Fruit fly (Drosophila melanogaster) whole organism, embryonic: ENCODE results near the gene Cdc23.
A peak's percentile ranks its signal among the peaks of the same experiment; 100 is the strongest.

Experiments
- Abd-B ChIP-seq: fragments of 200-800 bp; sonication (Bioruptor generic); optimal IDR thresholded peaks from 2 replicates; lab custom pipeline; 2018; ENCODE audit warnings: missing biosample characterization, mild to moderate bottlenecking, missing genetic modification characterization, moderate library complexity
- Asciz ChIP-seq: fragments of 200-800 bp; sonication (Bioruptor generic); optimal IDR thresholded peaks from 2 replicates; lab custom pipeline; 2017; ENCODE audit warnings: missing biosample characterization, mild to moderate bottlenecking, missing genetic modification characterization, missing genetic modification reagents
- CG10209 ChIP-seq: fragments of 200-800 bp; sonication (Bioruptor generic); optimal IDR thresholded peaks from 3 replicates; lab custom pipeline; 2017; ENCODE audit warnings: missing biosample characterization, mild to moderate bottlenecking, missing genetic modification characterization, missing genetic modification reagents
- CG10366 ChIP-seq: fragments of 200-800 bp; sonication (Bioruptor generic); IDR thresholded peaks from 2 replicates; pipeline ENCODE4 v1.3.6; 2022; ENCODE audit warnings: missing biosample characterization, missing genetic modification characterization
- CG10462 ChIP-seq: fragments of 200-800 bp; sonication (Bioruptor generic); optimal IDR thresholded peaks from 2 replicates; lab custom pipeline; 2016; ENCODE audit warnings: missing biosample characterization, missing genetic modification characterization
- CG11504 ChIP-seq: fragments of 200-800 bp; sonication (Bioruptor generic); optimal IDR thresholded peaks from 3 replicates; lab custom pipeline; 2019; ENCODE audit warnings: missing biosample characterization, mild to moderate bottlenecking, missing genetic modification characterization, moderate library complexity
- CG11723 ChIP-seq: fragments of 200-800 bp; sonication (Bioruptor generic); optimal IDR thresholded peaks from 2 replicates; lab custom pipeline; 2017; ENCODE audit warnings: missing biosample characterization, mild to moderate bottlenecking, missing genetic modification characterization
- CG12071 ChIP-seq: fragments of 200-800 bp; sonication (Bioruptor generic); optimal IDR thresholded peaks from 3 replicates; lab custom pipeline; 2018; ENCODE audit warnings: missing biosample characterization, mild to moderate bottlenecking, missing genetic modification characterization
- CG14667 ChIP-seq: fragments of 200-800 bp; sonication (Bioruptor generic); IDR thresholded peaks from 2 replicates; pipeline ENCODE4 v1.3.6; 2022; ENCODE audit warnings: missing biosample characterization, missing genetic modification characterization
- CG16815 ChIP-seq: fragments of 200-800 bp; sonication (Bioruptor generic); optimal IDR thresholded peaks from 3 replicates; lab custom pipeline; 2017; ENCODE audit warnings: missing biosample characterization, mild to moderate bottlenecking, missing genetic modification characterization
- CG17568 ChIP-seq: fragments of 200-800 bp; sonication (Bioruptor generic); optimal IDR thresholded peaks from 2 replicates; lab custom pipeline; 2018; ENCODE audit warnings: missing biosample characterization, mild to moderate bottlenecking, missing genetic modification characterization, moderate library complexity
- CG2889 ChIP-seq: fragments of 200-800 bp; sonication (Bioruptor generic); IDR thresholded peaks from 3 replicates; pipeline ENCODE4 v1.3.6; 2022; ENCODE audit warnings: missing biosample characterization, missing genetic modification characterization
- CG31365 ChIP-seq: fragments of 200-800 bp; sonication (Bioruptor generic); optimal IDR thresholded peaks from 2 replicates; lab custom pipeline; 2018; ENCODE audit warnings: missing biosample characterization, mild to moderate bottlenecking, missing genetic modification characterization
- CG3163 ChIP-seq: fragments of 200-800 bp; sonication (Bioruptor generic); optimal IDR thresholded peaks from 3 replicates; lab custom pipeline; 2016; ENCODE audit warnings: missing biosample characterization, missing genetic modification characterization
- CG32772 ChIP-seq: fragments of 200-800 bp; sonication (Bioruptor generic); IDR thresholded peaks from 2 replicates; pipeline ENCODE4 v1.3.6; 2022; ENCODE audit warnings: missing biosample characterization, missing genetic modification characterization
- CG33213 ChIP-seq: fragments of 200-800 bp; sonication (Bioruptor generic); optimal IDR thresholded peaks from 3 replicates; lab custom pipeline; 2016; ENCODE audit warnings: missing biosample characterization, missing genetic modification characterization
- CG7839 ChIP-seq: fragments of 200-800 bp; sonication (Bioruptor generic); optimal IDR thresholded peaks from 3 replicates; lab custom pipeline; 2018; ENCODE audit warnings: missing biosample characterization, mild to moderate bottlenecking, missing genetic modification characterization, moderate library complexity
- CG8089 ChIP-seq: fragments of 200-800 bp; sonication (Bioruptor generic); optimal IDR thresholded peaks from 3 replicates; lab custom pipeline; 2016; ENCODE audit warnings: missing biosample characterization, missing genetic modification characterization
- CG8478 ChIP-seq: fragments of >200 bp; optimal IDR thresholded peaks from 2 replicates; lab custom pipeline; 2018
- Chrac-16 ChIP-seq: fragments of 200-800 bp; sonication (Bioruptor generic); optimal IDR thresholded peaks from 3 replicates; lab custom pipeline; 2016; ENCODE audit warnings: missing biosample characterization, missing genetic modification characterization
- Dip3 ChIP-seq: fragments of 200-800 bp; sonication (Bioruptor generic); optimal IDR thresholded peaks from 3 replicates; lab custom pipeline; 2016; ENCODE audit warnings: missing biosample characterization, missing genetic modification characterization
- HLH54F ChIP-seq: fragments of 200-800 bp; sonication (Bioruptor generic); optimal IDR thresholded peaks from 3 replicates; lab custom pipeline; 2016; ENCODE audit warnings: missing biosample characterization, missing genetic modification characterization
- Lim3 ChIP-seq: fragments of 200-800 bp; sonication (Bioruptor generic); IDR thresholded peaks from 2 replicates; pipeline ENCODE4 v1.3.6; 2022; ENCODE audit warnings: missing biosample characterization, missing genetic modification characterization
- MTF-1 ChIP-seq: fragments of 200-800 bp; sonication (Bioruptor generic); optimal IDR thresholded peaks from 2 replicates; lab custom pipeline; 2018; ENCODE audit warnings: missing biosample characterization, mild to moderate bottlenecking, missing genetic modification characterization, borderline replicate concordance
- Med ChIP-seq: fragments of 200-800 bp; sonication (Bioruptor generic); peaks from one replicate; lab custom pipeline; 2016; ENCODE audit warnings: missing biosample characterization, missing genetic modification characterization, mild to moderate bottlenecking, inconsistent platforms, moderate library complexity
- Mes4 ChIP-seq: fragments of 200-800 bp; sonication (Bioruptor generic); optimal IDR thresholded peaks from 2 replicates; lab custom pipeline; 2016; ENCODE audit warnings: missing biosample characterization, missing genetic modification characterization
- NfI ChIP-seq: fragments of 200-800 bp; sonication (Bioruptor generic); optimal IDR thresholded peaks from 3 replicates; lab custom pipeline; 2018; ENCODE audit warnings: missing biosample characterization, mild to moderate bottlenecking, missing genetic modification characterization, moderate library complexity
- Xbp1 ChIP-seq: fragments of 200-800 bp; sonication (Bioruptor generic); optimal IDR thresholded peaks from 3 replicates; lab custom pipeline; 2016; ENCODE audit warnings: missing biosample characterization, mild to moderate bottlenecking, missing genetic modification characterization
- bab2 ChIP-seq: fragments of 200-800 bp; sonication (Bioruptor generic); optimal IDR thresholded peaks from 2 replicates; lab custom pipeline; 2016; ENCODE audit warnings: missing biosample characterization, missing genetic modification characterization
- croc ChIP-seq: fragments of 200-800 bp; sonication (Bioruptor generic); conservative IDR thresholded peaks from 3 replicates; pipeline ENCODE4 v1.3.6; 2022; ENCODE audit warnings: missing biosample characterization, missing genetic modification characterization
- dimm ChIP-seq: fragments of 200-800 bp; sonication (Bioruptor generic); IDR thresholded peaks from 2 replicates; pipeline ENCODE4 v1.3.6; 2022; ENCODE audit warnings: missing biosample characterization, missing genetic modification characterization
- dpn ChIP-seq, 2 experiments: fragments of 200-800 bp; sonication (Bioruptor generic); optimal IDR thresholded peaks; 3 replicates each; lab custom pipeline; 2016; ENCODE audit warnings: missing biosample characterization in 2 of 2, missing genetic modification characterization in 2 of 2
- emc ChIP-seq: fragments of 200-800 bp; sonication (Bioruptor generic); optimal IDR thresholded peaks from 2 replicates; lab custom pipeline; 2016; ENCODE audit warnings: missing biosample characterization, missing genetic modification characterization
- exex ChIP-seq: fragments of 200-800 bp; sonication (Bioruptor generic); optimal IDR thresholded peaks from 4 replicates; lab custom pipeline; 2018; ENCODE audit warnings: missing biosample characterization, mild to moderate bottlenecking, missing genetic modification characterization, moderate library complexity
- ftz-f1 ChIP-seq: fragments of 200-800 bp; sonication (Bioruptor generic); optimal IDR thresholded peaks from 2 replicates; lab custom pipeline; 2016; ENCODE audit warnings: missing biosample characterization, missing genetic modification characterization
- grn ChIP-seq: fragments of 200-800 bp; sonication (Bioruptor generic); optimal IDR thresholded peaks from 3 replicates; lab custom pipeline; 2017; ENCODE audit warnings: missing biosample characterization, missing genetic modification characterization
- gsb-n ChIP-seq: fragments of 200-800 bp; sonication (Bioruptor generic); optimal IDR thresholded peaks from 3 replicates; lab custom pipeline; 2018; ENCODE audit warnings: missing biosample characterization, mild to moderate bottlenecking, missing genetic modification characterization
- gt ChIP-seq: fragments of 200-800 bp; sonication (Bioruptor generic); IDR thresholded peaks from 2 replicates; pipeline ENCODE4 v1.3.6; 2022; ENCODE audit warnings: missing biosample characterization, missing genetic modification characterization
- hb ChIP-seq: fragments of 200-800 bp; sonication (Bioruptor generic); IDR thresholded peaks from 3 replicates; pipeline ENCODE4 v1.3.6; 2022; ENCODE audit warnings: missing biosample characterization, missing genetic modification characterization; ENCODE audit not compliant: partially characterized antibody
- hkb ChIP-seq, 2 experiments: fragments of 200-800 bp in 1 of 2; fragments of >200 bp in 1 of 2; sonication (Bioruptor generic) in 1 of 2; IDR thresholded peaks in 1 of 2; optimal IDR thresholded peaks in 1 of 2; 2 replicates each; pipeline versions ENCODE4 v1.3.6 to Lab custom; 2017 to 2022; ENCODE audit warnings: missing biosample characterization in 1 of 2, missing genetic modification characterization in 1 of 2
- jigr1 ChIP-seq: fragments of 200-800 bp; sonication (Bioruptor generic); IDR thresholded peaks from 3 replicates; pipeline ENCODE4 v1.3.6; 2022; ENCODE audit warnings: missing biosample characterization, missing genetic modification characterization
- kay ChIP-seq: fragments of 200-800 bp; sonication (Bioruptor generic); optimal IDR thresholded peaks from 2 replicates; lab custom pipeline; 2016; ENCODE audit warnings: missing biosample characterization, missing genetic modification characterization
- kni ChIP-seq: fragments of 200-800 bp; sonication (Bioruptor generic); optimal IDR thresholded peaks from 3 replicates; lab custom pipeline; 2017; ENCODE audit warnings: mild to moderate bottlenecking, missing biosample characterization, missing genetic modification reagents, missing genetic modification characterization
- lbe ChIP-seq: fragments of 200-800 bp; sonication (Bioruptor generic); optimal IDR thresholded peaks from 2 replicates; lab custom pipeline; 2016; ENCODE audit warnings: missing biosample characterization, mild to moderate bottlenecking, missing genetic modification characterization
- pros ChIP-seq: fragments of 200-800 bp; sonication (Bioruptor generic); optimal IDR thresholded peaks from 3 replicates; lab custom pipeline; 2019; ENCODE audit warnings: missing biosample characterization, mild to moderate bottlenecking, missing genetic modification characterization, moderate library complexity
- row ChIP-seq: fragments of 200-800 bp; sonication (Bioruptor generic); IDR thresholded peaks from 3 replicates; pipeline ENCODE4 v1.3.6; 2022; ENCODE audit warnings: missing biosample characterization, missing genetic modification characterization
- tll ChIP-seq, 2 experiments: fragments of 200-800 bp in 1 of 2; fragments of >200 bp in 1 of 2; sonication (Bioruptor generic) in 1 of 2; optimal IDR thresholded peaks; 2 replicates each; lab custom pipeline; 2017 to 2019; ENCODE audit warnings: missing biosample characterization in 2 of 2, missing genetic modification characterization in 2 of 2, mild to moderate bottlenecking in 1 of 2, moderate library complexity in 1 of 2
- unpg ChIP-seq: fragments of 200-800 bp; sonication (Bioruptor generic); optimal IDR thresholded peaks from 3 replicates; lab custom pipeline; 2018; ENCODE audit warnings: missing biosample characterization, mild to moderate bottlenecking, missing genetic modification characterization, moderate library complexity
- zen ChIP-seq: fragments of 200-800 bp; sonication (Bioruptor generic); optimal IDR thresholded peaks from 3 replicates; lab custom pipeline; 2018; ENCODE audit warnings: missing biosample characterization, mild to moderate bottlenecking, missing genetic modification characterization, moderate library complexity
- zfh2 ChIP-seq: fragments of 200-800 bp; sonication (Bioruptor generic); optimal IDR thresholded peaks from 2 replicates; lab custom pipeline; 2016; ENCODE audit warnings: missing biosample characterization, missing genetic modification characterization

Gene Cdc23

dm6 chr2L:20414750-20415211 is 44.4 kb upstream of the Cdc23 start, which contains the start of gene CG10947 (continued):
- peak; percentile 51 for TF ChIP-seq CG3163
- no peak for TF ChIP-seq pros (GFP tag; lab: Kevin White, UChicago)
- TF ChIP-seq MTF-1 (GFP tag; lab: Kevin White, UChicago): peak; percentile 50
- TF ChIP-seq zen: peak; percentile 13
- peak; percentile 48 for TF ChIP-seq emc (GFP tag; lab: Kevin White, UChicago)
- TF ChIP-seq CG8089 (GFP tag; lab: Kevin White, UChicago): peak; percentile 56
- no peak for TF ChIP-seq kay (GFP tag; lab: Kevin White, UChicago)
- TF ChIP-seq Dip3 (GFP tag; lab: Kevin White, UChicago): peak; percentile 66
- TF ChIP-seq exex (tag; lab: Kevin White, UChicago): no peak
- no peak for TF ChIP-seq lbe (GFP tag; lab: Kevin White, UChicago)
- 0 out of 3 replicates have a peak, but pooled peaks have one; percentile 4 for TF ChIP-seq CG2889 (GFP tag; lab: Robert Waterston, UW)
- peak; percentile 42 for TF ChIP-seq gsb-n
- TF ChIP-seq Lim3 (GFP tag; lab: Robert Waterston, UW): no peak
- TF ChIP-seq grn (GFP tag; lab: Kevin White, UChicago): no peak
- TF ChIP-seq croc (GFP tag; lab: Robert Waterston, UW): no peak; the same call in 2 of the 3 replicates
- peak; percentile 75 to 84 for TF ChIP-seq dpn (GFP tag; optimal IDR thresholded peaks at IDR 0.05; lab: Kevin White, UChicago)
- TF ChIP-seq Asciz (GFP tag; lab: Kevin White, UChicago): peak; percentile 63
- peak; percentile 58 for TF ChIP-seq CG11723 (GFP tag; lab: Kevin White, UChicago)
- peak; percentile 67 for TF ChIP-seq bab2 (GFP tag; lab: Kevin White, UChicago)
- TF ChIP-seq CG31365 (tag; lab: Kevin White, UChicago): no peak
- no peak for TF ChIP-seq jigr1 (GFP tag; lab: Robert Waterston, UW)
- TF ChIP-seq kni (GFP tag; lab: Kevin White, UChicago): no peak
- peak; percentile 84 for TF ChIP-seq CG33213
- peak; percentile 60 for TF ChIP-seq Mes4 (GFP tag; lab: Kevin White, UChicago)
- peak; percentile 27 for TF ChIP-seq CG16815 (GFP tag; lab: Kevin White, UChicago)
- no peak for TF ChIP-seq hkb (optimal IDR thresholded peaks at IDR 0.05; lab: Kevin White, UChicago)
- peak; percentile 60; the same call in 1 of the 2 replicates for TF ChIP-seq hkb (GFP tag; IDR thresholded peaks at IDR 0.05; lab: Robert Waterston, UW)
- no peak for TF ChIP-seq CG14667 (GFP tag; lab: Robert Waterston, UW)
- TF ChIP-seq CG17568: peak; percentile 66
- peak; percentile 44; the same call in 1 of the 2 replicates for TF ChIP-seq CG32772 (GFP tag; lab: Robert Waterston, UW)
- peak; percentile 52 for TF ChIP-seq CG10366 (GFP tag; lab: Robert Waterston, UW)
- TF ChIP-seq NfI (GFP tag; lab: Kevin White, UChicago): peak; percentile 82
- TF ChIP-seq Med (GFP tag; lab: Kevin White, UChicago): peak; percentile 97
- no peak for TF ChIP-seq hb
- TF ChIP-seq Xbp1 (GFP tag; lab: Kevin White, UChicago): peak; percentile 83
- peak; percentile 59 for TF ChIP-seq HLH54F (GFP tag; lab: Kevin White, UChicago)
- peak; percentile 61 for TF ChIP-seq CG7839 (tag; lab: Kevin White, UChicago)
- TF ChIP-seq CG8478: no peak
- no peak for TF ChIP-seq gt (GFP tag; lab: Robert Waterston, UW)
- TF ChIP-seq CG12071 (GFP tag; lab: Kevin White, UChicago): peak; percentile 15
- TF ChIP-seq zfh2: peak; percentile 48
- peak; percentile 63 for TF ChIP-seq unpg (GFP tag; lab: Kevin White, UChicago)
- no peak for TF ChIP-seq tll (GFP tag; optimal IDR thresholded peaks at IDR 0.05; lab: Kevin White, UChicago)
- TF ChIP-seq dimm (GFP tag; lab: Robert Waterston, UW): no peak
- TF ChIP-seq CG10209: peak; percentile 58
- peak; percentile 38 for TF ChIP-seq Abd-B (GFP tag; lab: Kevin White, UChicago)
- peak; percentile 66 for TF ChIP-seq Chrac-16 (GFP tag; lab: Kevin White, UChicago)
- TF ChIP-seq CG10462: peak; percentile 49
- peak; percentile 24; the same call in 1 of the 3 replicates for TF ChIP-seq row (GFP tag; lab: Robert Waterston, UW)
- peak; percentile 11 for TF ChIP-seq ftz-f1 (GFP tag; lab: Kevin White, UChicago)
- TF ChIP-seq CG11504 (tag; lab: Kevin White, UChicago): peak; percentile 56
